Fruit fly (Drosophila melanogaster): ENCODE data around the gene CG11069.
A peak's percentile ranks its signal among the peaks of the same experiment; 100 is the strongest.

CG11069 gene

dm6 chr3R:24876843-24877457, 17.6 kb upstream of the CG11069 start, which contains the start of the genes CG11089 and CG31381 (continued):
- no peak for TF ChIP-seq CG9215 (GFP tag; IDR thresholded peaks at IDR 0.05)
- no peak for TF ChIP-seq klu (GFP tag; IDR thresholded peaks at IDR 0.05)
- peak; percentile 89 for TF ChIP-seq dm (GFP tag; optimal IDR thresholded peaks at IDR 0.05)
- TF ChIP-seq tll (GFP tag; optimal IDR thresholded peaks at IDR 0.05) = no peak
- no peak for TF ChIP-seq hb (GFP tag; IDR thresholded peaks at IDR 0.05; ENCODE audit: partially characterized antibody)
- no peak for TF ChIP-seq CG7372 (GFP tag; IDR thresholded peaks at IDR 0.05)
- no peak for TF ChIP-seq CG32772 (GFP tag; IDR thresholded peaks at IDR 0.05)
- no peak for TF ChIP-seq exex (tag; optimal IDR thresholded peaks at IDR 0.05)
- peak; percentile 39 for TF ChIP-seq CG17829 (tag; optimal IDR thresholded peaks at IDR 0.05)
- TF ChIP-seq Scr (GFP tag; IDR thresholded peaks at IDR 0.05; ENCODE audit: partially characterized antibody) = 0 out of 2 replicates have a peak, but pooled peaks have one; percentile 4
- TF ChIP-seq CG17328 (GFP tag; IDR thresholded peaks at IDR 0.05) = no peak
- no peak for TF ChIP-seq prd (optimal IDR thresholded peaks at IDR 0.05)
- TF ChIP-seq prd (GFP tag; IDR thresholded peaks at IDR 0.05) = no peak
- TF ChIP-seq sug (tag; optimal IDR thresholded peaks at IDR 0.05) = no peak
- TF ChIP-seq MBD-R2 (GFP tag; IDR thresholded peaks at IDR 0.05) = 0 out of 2 replicates have a peak, but pooled peaks have one; percentile 6
- TF ChIP-seq CG13424 (tag; optimal IDR thresholded peaks at IDR 0.05) = peak; percentile 25
- TF ChIP-seq Dp (GFP tag; optimal IDR thresholded peaks at IDR 0.05) = peak; percentile 96
- TF ChIP-seq crol (GFP tag; IDR thresholded peaks at IDR 0.05) = no peak
- peak; percentile 24 for TF ChIP-seq CG7556 (GFP tag; optimal IDR thresholded peaks at IDR 0.05)
- no peak for TF ChIP-seq lola (GFP tag; optimal IDR thresholded peaks at IDR 0.05)
- no peak for TF ChIP-seq HLHmδ (GFP tag; optimal IDR thresholded peaks at IDR 0.05)
- no peak for TF ChIP-seq aop (GFP tag; IDR thresholded peaks at IDR 0.05)
- no peak for TF ChIP-seq Deaf1 (tag; optimal IDR thresholded peaks at IDR 0.05)
- TF ChIP-seq CG15514 (GFP tag; optimal IDR thresholded peaks at IDR 0.05) = peak; percentile 83
- TF ChIP-seq CG33213 (GFP tag; optimal IDR thresholded peaks at IDR 0.05) = no peak
- TF ChIP-seq CG4360 (GFP tag; IDR thresholded peaks at IDR 0.05) = no peak
- no peak for TF ChIP-seq Lpt (GFP tag; optimal IDR thresholded peaks at IDR 0.05)
- no peak for TF ChIP-seq CG11247 (GFP tag; IDR thresholded peaks at IDR 0.05)
- no peak for TF ChIP-seq BEAF-32 (GFP tag; optimal IDR thresholded peaks at IDR 0.05)
- TF ChIP-seq lbe (GFP tag; optimal IDR thresholded peaks at IDR 0.05) = peak; percentile 4
- peak; percentile 14 for TF ChIP-seq Ets65A (GFP tag)
- TF ChIP-seq Fer2 (tag; optimal IDR thresholded peaks at IDR 0.05) = no peak
- TF ChIP-seq nerfin-2 (GFP tag; IDR thresholded peaks at IDR 0.05; ENCODE audit: partially characterized antibody) = no peak
- no peak for TF ChIP-seq Hey (tag; optimal IDR thresholded peaks at IDR 0.05)
- TF ChIP-seq lab (GFP tag; optimal IDR thresholded peaks at IDR 0.05) = no peak
- no peak for TF ChIP-seq gsb (GFP tag; IDR thresholded peaks at IDR 0.05)
- peak; percentile 2 for TF ChIP-seq CG30020 (tag; optimal IDR thresholded peaks at IDR 0.05)
- no peak for TF ChIP-seq CG8359 (GFP tag; optimal IDR thresholded peaks at IDR 0.05; ENCODE audit: borderline replicate concordance)
- TF ChIP-seq Oaz (GFP tag; IDR thresholded peaks at IDR 0.05) = no peak
- no peak for TF ChIP-seq fd3F (GFP tag; optimal IDR thresholded peaks at IDR 0.05)
- no peak for TF ChIP-seq amos (GFP tag; IDR thresholded peaks at IDR 0.05; ENCODE audit: partially characterized antibody)
- peak; percentile 34 for TF ChIP-seq trem (tag; optimal IDR thresholded peaks at IDR 0.05)
- TF ChIP-seq CG1602 (GFP tag; optimal IDR thresholded peaks at IDR 0.05) = no peak
- peak; percentile 32 for TF ChIP-seq Dek (tag; optimal IDR thresholded peaks at IDR 0.05)
- no peak for TF ChIP-seq CG12942 (GFP tag; optimal IDR thresholded peaks at IDR 0.05)
- TF ChIP-seq croc (GFP tag; conservative IDR thresholded peaks at IDR 0.05) = 0 out of 3 replicates have a peak, but pooled peaks have one; percentile 3
- TF ChIP-seq CG13296 (GFP tag; optimal IDR thresholded peaks at IDR 0.05) = no peak
- TF ChIP-seq Ada2b (GFP tag; IDR thresholded peaks at IDR 0.05) = no peak
- TF ChIP-seq CG10654 (GFP tag; optimal IDR thresholded peaks at IDR 0.05) = no peak
- peak; percentile 46 for TF ChIP-seq CG9727 (GFP tag; optimal IDR thresholded peaks at IDR 0.05)
